Worm (Caenorhabditis elegans): ENCODE results near the gene srh-204.

Gene srh-204

DNA sequence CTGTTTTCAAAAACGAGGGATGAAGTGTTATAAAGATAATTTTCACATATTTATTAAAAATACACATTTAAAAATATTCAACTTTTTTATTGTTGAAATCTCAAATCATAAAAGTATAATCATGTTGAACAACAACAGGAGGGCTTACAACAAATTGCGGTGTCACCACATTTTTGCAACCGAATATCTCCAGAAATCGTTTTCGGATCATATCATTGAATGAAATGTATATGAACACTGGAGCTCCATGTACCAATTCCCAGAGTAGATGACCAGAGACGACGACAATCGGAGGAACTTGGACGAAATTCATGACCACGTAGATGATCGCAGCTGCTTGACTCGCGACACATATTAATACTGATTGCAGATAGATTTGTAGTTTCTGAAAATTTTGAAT, 21.2 kb upstream of the srh-204 start:
- TF ChIP-seq pqm-1 (tag; optimal IDR thresholded peaks at IDR 0.05): no peak
- TF ChIP-seq nhr-237 (tag; optimal IDR thresholded peaks at IDR 0.05): no peak
- TF ChIP-seq unc-39 (tag; optimal IDR thresholded peaks at IDR 0.05): no peak
- no peak for TF ChIP-seq lin-39 (tag; optimal IDR thresholded peaks at IDR 0.05)
- no peak for TF ChIP-seq ceh-82 (tag; optimal IDR thresholded peaks at IDR 0.05)
- no peak for TF ChIP-seq lin-15B (tag; optimal IDR thresholded peaks at IDR 0.05)
- no peak for TF ChIP-seq ceh-9 (tag; optimal IDR thresholded peaks at IDR 0.05)
- TF ChIP-seq nhr-23 (tag; optimal IDR thresholded peaks at IDR 0.05): no peak
- no peak for TF ChIP-seq nhr-11 (tag; optimal IDR thresholded peaks at IDR 0.05)
- TF ChIP-seq nfya-1 (tag; optimal IDR thresholded peaks at IDR 0.05; ENCODE audit: insufficient read depth): no peak
- TF ChIP-seq zag-1 (tag; optimal IDR thresholded peaks at IDR 0.05): no peak
- TF ChIP-seq mml-1 (tag; optimal IDR thresholded peaks at IDR 0.05): no peak

DNA sequence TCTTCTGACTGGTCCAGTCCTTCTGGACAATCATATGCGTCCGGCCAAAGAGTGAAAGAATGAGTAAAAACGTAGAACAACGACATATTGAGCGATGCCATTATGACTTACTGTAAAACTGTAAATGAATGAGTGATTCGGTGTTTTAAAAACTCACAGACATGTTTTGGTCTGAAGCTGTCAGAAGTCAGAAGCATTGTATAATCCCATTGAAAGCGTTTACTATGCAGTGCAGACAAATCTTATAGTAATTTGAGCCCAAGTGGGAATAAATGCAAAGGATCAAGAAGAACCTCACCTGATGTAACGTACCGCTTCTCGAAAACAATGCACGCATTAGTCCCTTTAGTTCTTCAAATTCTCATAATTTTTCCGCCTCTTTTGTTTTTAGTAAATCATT, 19.9 kb upstream of the srh-204 start, which contains the start of gene srt-3:
Gene srt-3 (minus strand): TSS at position 101 of the 400 bp plus-strand sequence.
- TF ChIP-seq nhr-28 (tag; optimal IDR thresholded peaks at IDR 0.05) (no peak), ztf-4 (tag; optimal IDR thresholded peaks at IDR 0.05) (no peak), lin-15B (tag; optimal IDR thresholded peaks at IDR 0.05) (no peak), tbx-2 (tag; optimal IDR thresholded peaks at IDR 0.05) (no peak), nhr-43 (tag; optimal IDR thresholded peaks at IDR 0.05; ENCODE audit: poor library complexity, severe bottlenecking) (no peak)

DNA sequence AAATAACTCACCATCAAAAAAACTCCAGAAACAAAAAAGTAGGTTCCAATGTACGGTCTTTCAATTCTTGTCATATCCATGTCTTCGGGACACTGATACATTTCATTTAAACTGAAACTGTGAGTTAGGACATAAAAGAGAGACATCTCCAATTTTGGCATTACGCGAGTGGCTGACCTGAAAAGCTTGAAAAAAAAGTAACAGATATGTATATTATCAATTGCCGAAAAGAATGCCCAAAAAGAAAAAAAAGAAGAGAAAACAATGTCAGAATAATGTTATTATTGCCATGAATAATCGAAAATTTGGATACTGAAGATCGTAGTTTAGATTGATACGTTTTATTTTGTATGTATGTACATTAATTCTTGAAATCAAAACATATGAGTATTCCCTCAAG, 16.3 kb upstream of the srh-204 start, which contains the start of gene srt-14:
Gene srt-14 (minus strand): TSS at position 101 of the 400 bp plus-strand sequence.
- TF ChIP-seq aly-2 (tag; optimal IDR thresholded peaks at IDR 0.05) (no peak), fos-1 (tag; optimal IDR thresholded peaks at IDR 0.05) (no peak), egl-5 (tag; optimal IDR thresholded peaks at IDR 0.05) (no peak), fkh-2 (tag; optimal IDR thresholded peaks at IDR 0.05) (no peak), sea-2 (GFP tag; optimal IDR thresholded peaks at IDR 0.05) (no peak), pha-4 (tag; optimal IDR thresholded peaks at IDR 0.05) (no peak), nhr-12 (tag; optimal IDR thresholded peaks at IDR 0.05) (no peak), nhr-67 (tag; optimal IDR thresholded peaks at IDR 0.05) (no peak), skn-1 (tag; optimal IDR thresholded peaks at IDR 0.05) (no peak), tbx-2 (tag; optimal IDR thresholded peaks at IDR 0.05) (no peak), pqm-1 (tag; optimal IDR thresholded peaks at IDR 0.05) (no peak), elt-1 (tag; optimal IDR thresholded peaks at IDR 0.05) (no peak), ceh-16 (tag; optimal IDR thresholded peaks at IDR 0.05) (no peak), nhr-28 (tag; optimal IDR thresholded peaks at IDR 0.05) (no peak), egl-27 (tag; optimal IDR thresholded peaks at IDR 0.05) (no peak), zag-1 (tag; optimal IDR thresholded peaks at IDR 0.05) (no peak), nhr-23 (tag; optimal IDR thresholded peaks at IDR 0.05) (no peak), nhr-25 (tag; optimal IDR thresholded peaks at IDR 0.05) (no peak)

DNA sequence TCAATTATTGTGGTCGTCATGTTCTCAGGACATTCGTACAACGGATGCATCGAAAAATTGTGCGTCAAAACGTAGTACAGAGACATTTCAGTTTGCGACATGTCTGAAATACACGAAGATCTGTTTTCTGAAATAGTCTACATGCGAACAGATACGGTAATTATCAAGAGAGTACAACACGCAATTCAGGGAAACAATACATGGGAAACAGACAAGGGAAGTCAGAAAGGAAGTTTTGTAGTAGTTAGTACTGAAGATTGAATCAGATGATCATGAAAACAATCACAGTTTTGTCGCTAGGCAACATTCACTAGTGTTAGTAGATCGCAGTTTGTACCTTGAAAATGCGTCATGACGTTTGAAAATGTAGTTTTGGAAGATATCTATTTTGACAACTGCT, 9.9 kb upstream of the srh-204 start, which contains the start of gene srt-13:
Gene srt-13 (minus strand): TSS at position 101 of the 400 bp plus-strand sequence.
- no peak for TF ChIP-seq ceh-82 (tag; optimal IDR thresholded peaks at IDR 0.05)

DNA sequence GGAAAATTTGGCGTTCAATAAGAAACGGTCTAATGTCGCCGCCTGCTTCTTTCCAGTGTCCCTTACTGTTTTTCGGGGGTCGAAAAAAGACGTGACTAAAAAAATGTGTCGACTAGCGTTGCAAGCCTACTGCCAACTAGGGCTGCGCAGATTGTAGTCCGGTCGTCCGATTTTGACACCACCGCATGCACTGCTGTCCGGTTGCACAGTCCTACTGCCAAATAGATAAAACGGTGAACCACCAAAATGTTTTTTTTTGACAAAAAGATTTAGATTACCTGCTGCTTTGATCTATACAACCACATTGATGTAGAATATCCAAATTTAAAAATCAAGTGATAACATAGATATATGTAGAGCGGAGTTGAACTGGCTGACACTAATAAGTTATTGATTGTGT, 8.2 kb upstream of the srh-204 start:
- TF ChIP-seq ZK546.5 (tag; optimal IDR thresholded peaks at IDR 0.05) (no peak), ztf-4 (tag; optimal IDR thresholded peaks at IDR 0.05) (no peak), unc-62 (GFP tag; optimal IDR thresholded peaks at IDR 0.05) (no peak), eor-1 (tag; optimal IDR thresholded peaks at IDR 0.05) (no peak), nhr-76 (tag; optimal IDR thresholded peaks at IDR 0.05) (no peak), ceh-28 (tag; optimal IDR thresholded peaks at IDR 0.05) (no peak), fkh-2 (tag; optimal IDR thresholded peaks at IDR 0.05) (no peak), nhr-67 (tag; optimal IDR thresholded peaks at IDR 0.05) (no peak), ztf-11 (tag; optimal IDR thresholded peaks at IDR 0.05) (no peak)

DNA sequence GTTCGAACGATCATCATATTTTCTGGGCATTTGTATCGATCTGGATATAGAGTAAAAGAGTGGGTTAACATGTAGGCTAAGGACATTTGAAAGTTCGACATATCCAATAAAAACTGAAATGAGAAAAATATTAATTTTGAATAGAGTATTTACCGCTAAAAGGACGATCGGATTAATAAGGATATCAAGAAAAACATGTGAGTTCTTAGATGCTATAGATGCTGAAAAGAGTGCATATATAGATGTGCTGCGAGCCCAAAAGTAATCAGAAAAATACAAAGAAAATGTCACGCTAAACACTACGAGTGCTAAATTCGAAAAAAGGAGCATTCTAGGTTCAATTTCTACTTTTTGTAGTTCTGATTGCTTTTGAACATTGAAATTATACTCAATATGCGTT, 2.2 kb upstream of the srh-204 start, which contains the start of gene srt-12:
Gene srt-12 (minus strand): TSS at position 101 of the 400 bp plus-strand sequence.
- TF ChIP-seq mdl-1 (tag; optimal IDR thresholded peaks at IDR 0.05) (no peak), nhr-23 (tag; optimal IDR thresholded peaks at IDR 0.05) (no peak), nhr-28 (tag; optimal IDR thresholded peaks at IDR 0.05) (no peak), daf-12 (tag; optimal IDR thresholded peaks at IDR 0.05) (no peak), nhr-25 (tag; optimal IDR thresholded peaks at IDR 0.05) (no peak)

Data from whole organism, L3 larva.